Worm (Caenorhabditis elegans) whole organism, L1 larva: ENCODE results near the gene sdz-27.
A peak's percentile ranks its signal among the peaks of the same experiment; 100 is the strongest.

Source experiments
- Y116A8C.19 ChIP-seq: sonication (generic microtip); optimal IDR thresholded peaks from 2 replicates; lab custom pipeline; 2016; ENCODE audit warnings: missing compliant biosample characterization, missing genetic modification characterization, borderline replicate concordance
- alr-1 ChIP-seq: fragments of 200-800 bp; sonication (Bioruptor generic); optimal IDR thresholded peaks from 2 replicates; lab custom pipeline; 2018; ENCODE audit warnings: borderline replicate concordance, mild to moderate bottlenecking, missing genetic modification characterization, missing compliant biosample characterization
- aly-2 ChIP-seq: fragments of 150-350 bp; optimal IDR thresholded peaks from 2 replicates; lab custom pipeline; 2014; ENCODE audit warnings: missing biosample characterization, missing genetic modification characterization
- ama-1 ChIP-seq: fragments of 150-350 bp; optimal IDR thresholded peaks from 2 replicates; lab custom pipeline; 2014
- blmp-1 ChIP-seq: fragments of 150-350 bp; optimal IDR thresholded peaks from 2 replicates; lab custom pipeline; 2014; ENCODE audit warnings: missing biosample characterization, missing genetic modification characterization
- ceh-63 ChIP-seq: fragments of 200-800 bp; sonication (Bioruptor generic); optimal IDR thresholded peaks from 2 replicates; lab custom pipeline; 2018; ENCODE audit warnings: mild to moderate bottlenecking, missing genetic modification characterization, missing compliant biosample characterization
- ceh-88 ChIP-seq: fragments of 200-800 bp; sonication (Bioruptor generic); IDR thresholded peaks from 2 replicates; pipeline ENCODE4 v1.3.6; 2022; ENCODE audit warnings: missing genetic modification characterization, missing compliant biosample characterization
- ces-1 ChIP-seq: fragments of 150-350 bp; optimal IDR thresholded peaks from 2 replicates; lab custom pipeline; 2014; ENCODE audit warnings: missing biosample characterization, missing genetic modification reagents, missing genetic modification characterization
- dpl-1 ChIP-seq, 3 experiments: fragments of 150-350 bp in 2 of 3; sonication (generic microtip) in 1 of 3; optimal IDR thresholded peaks; 2 replicates each; lab custom pipeline; 2014 to 2017; ENCODE audit warnings: missing biosample characterization in 3 of 3, missing genetic modification characterization in 3 of 3, missing genetic modification reagents in 3 of 3
- dsc-1 ChIP-seq: sonication (generic microtip); optimal IDR thresholded peaks from 2 replicates; lab custom pipeline; 2016; ENCODE audit warnings: mild to moderate bottlenecking, missing genetic modification characterization, missing compliant biosample characterization
- efl-1 ChIP-seq, 4 experiments: fragments of 150-350 bp; optimal IDR thresholded peaks in 3 of 4; peaks in 1 of 4; 1 replicate in 1 of 4; 2 replicates in 3 of 4; lab custom pipeline; 2014; ENCODE audit warnings: missing biosample characterization in 2 of 4, missing genetic modification characterization in 2 of 4, missing genetic modification reagents in 2 of 4
- efl-3 ChIP-seq: fragments of 200-800 bp; sonication (Bioruptor generic); optimal IDR thresholded peaks from 2 replicates; lab custom pipeline; 2018; ENCODE audit warnings: mild to moderate bottlenecking, missing genetic modification characterization, missing compliant biosample characterization
- egl-27 ChIP-seq, 2 experiments: fragments of 150-350 bp in 1 of 2; sonication (generic microtip); optimal IDR thresholded peaks; 3 replicates each; lab custom pipeline; 2017 to 2018; ENCODE audit warnings: missing biosample characterization in 2 of 2, missing genetic modification characterization in 2 of 2, missing genetic modification reagents in 2 of 2
- elt-2 ChIP-seq: sonication (generic microtip); optimal IDR thresholded peaks from 2 replicates; lab custom pipeline; 2016; ENCODE audit warnings: missing genetic modification characterization, mild to moderate bottlenecking, inconsistent platforms, missing compliant biosample characterization, missing genetic modification reagents
- fkh-10 ChIP-seq: sonication (generic microtip); optimal IDR thresholded peaks from 2 replicates; lab custom pipeline; 2017; ENCODE audit warnings: missing biosample characterization, missing genetic modification reagents, missing genetic modification characterization
- fkh-4 ChIP-seq: sonication (generic microtip); optimal IDR thresholded peaks from 2 replicates; lab custom pipeline; 2016; ENCODE audit warnings: missing compliant biosample characterization, missing genetic modification characterization, borderline replicate concordance
- fkh-8 ChIP-seq: sonication (generic microtip); optimal IDR thresholded peaks from 2 replicates; lab custom pipeline; 2016; ENCODE audit warnings: mild to moderate bottlenecking, missing genetic modification characterization, missing compliant biosample characterization
- fos-1 ChIP-seq: fragments of 150-350 bp; optimal IDR thresholded peaks from 2 replicates; lab custom pipeline; 2014; ENCODE audit warnings: missing biosample characterization, missing genetic modification characterization
- grh-1 ChIP-seq: fragments of 200-800 bp; sonication (Bioruptor generic); IDR thresholded peaks from 2 replicates; pipeline ENCODE4 v1.3.6; 2022; ENCODE audit warnings: missing genetic modification reagents, missing genetic modification characterization, missing compliant biosample characterization
- hlh-4 ChIP-seq: sonication (generic microtip); optimal IDR thresholded peaks from 2 replicates; lab custom pipeline; 2016; ENCODE audit warnings: mild to moderate bottlenecking, missing genetic modification characterization, missing compliant biosample characterization
- hpl-2 ChIP-seq: fragments of 150-350 bp; optimal IDR thresholded peaks from 2 replicates; lab custom pipeline; 2014; ENCODE audit warnings: missing biosample characterization, missing genetic modification reagents, missing genetic modification characterization
- isw-1 ChIP-seq: fragments of 200-800 bp; sonication (Bioruptor generic); IDR thresholded peaks from 2 replicates; pipeline ENCODE4 v1.3.6; 2022; ENCODE audit warnings: missing genetic modification characterization, missing compliant biosample characterization
- lin-13 ChIP-seq: fragments of 150-350 bp; optimal IDR thresholded peaks from 2 replicates; lab custom pipeline; 2014; ENCODE audit warnings: missing biosample characterization, missing genetic modification reagents, missing genetic modification characterization
- lin-15B ChIP-seq: fragments of 150-350 bp; sonication (generic microtip); optimal IDR thresholded peaks from 3 replicates; lab custom pipeline; 2014; ENCODE audit warnings: missing biosample characterization, missing genetic modification characterization
- lir-3 ChIP-seq: sonication (generic microtip); optimal IDR thresholded peaks from 2 replicates; lab custom pipeline; 2016; ENCODE audit warnings: mild to moderate bottlenecking, missing genetic modification characterization, moderate library complexity, missing compliant biosample characterization; ENCODE audit not compliant: poor library complexity
- mab-9 ChIP-seq: fragments of 200-800 bp; sonication (Bioruptor generic); IDR thresholded peaks from 2 replicates; pipeline ENCODE4 v1.3.6; 2022; ENCODE audit warnings: missing genetic modification reagents, missing genetic modification characterization, missing compliant biosample characterization
- mdl-1 ChIP-seq, 2 experiments: fragments of 150-350 bp; optimal IDR thresholded peaks; 2 replicates each; lab custom pipeline; 2014 to 2017; ENCODE audit warnings: missing biosample characterization in 2 of 2, missing genetic modification characterization in 2 of 2, inconsistent platforms in 1 of 2
- nhr-11 ChIP-seq: fragments of 150-350 bp; optimal IDR thresholded peaks from 2 replicates; lab custom pipeline; 2014; ENCODE audit warnings: missing biosample characterization, missing genetic modification characterization
- nhr-19 ChIP-seq: fragments of 200-800 bp; sonication (Bioruptor generic); conservative IDR thresholded peaks from 2 replicates; pipeline ENCODE4 v1.3.6; 2022; ENCODE audit warnings: missing genetic modification characterization, missing compliant biosample characterization
- nhr-237 ChIP-seq: fragments of 150-350 bp; optimal IDR thresholded peaks from 2 replicates; lab custom pipeline; 2014; ENCODE audit warnings: missing biosample characterization, missing genetic modification characterization
- nhr-28 ChIP-seq: fragments of 150-350 bp; optimal IDR thresholded peaks from 2 replicates; lab custom pipeline; 2014; ENCODE audit warnings: missing biosample characterization, missing genetic modification characterization
- nhr-71 ChIP-seq: sonication (generic microtip); optimal IDR thresholded peaks from 2 replicates; lab custom pipeline; 2016; ENCODE audit warnings: mild to moderate bottlenecking, missing genetic modification characterization, moderate library complexity, missing compliant biosample characterization
- nhr-85 ChIP-seq: sonication (generic microtip); peaks from one replicate; lab custom pipeline; 2016; ENCODE audit warnings: missing genetic modification characterization, inconsistent platforms, missing compliant biosample characterization
- nhr-90 ChIP-seq: sonication (generic microtip); optimal IDR thresholded peaks from 2 replicates; lab custom pipeline; 2016; ENCODE audit warnings: mild to moderate bottlenecking, missing genetic modification characterization, missing compliant biosample characterization; ENCODE audit not compliant: poor library complexity
- pax-3 ChIP-seq: fragments of 200-800 bp; sonication (Bioruptor generic); optimal IDR thresholded peaks from 2 replicates; lab custom pipeline; 2018; ENCODE audit warnings: mild to moderate bottlenecking, missing genetic modification characterization, moderate library complexity, missing compliant biosample characterization
- rnt-1 ChIP-seq: sonication (generic microtip); optimal IDR thresholded peaks from 2 replicates; lab custom pipeline; 2016; ENCODE audit warnings: mild to moderate bottlenecking, missing genetic modification characterization, moderate library complexity, missing compliant biosample characterization
- skn-1 ChIP-seq: fragments of 150-350 bp; optimal IDR thresholded peaks from 2 replicates; lab custom pipeline; 2014; ENCODE audit warnings: missing biosample characterization, missing genetic modification characterization
- snpc-4 ChIP-seq: fragments of 150-350 bp; optimal IDR thresholded peaks from 2 replicates; lab custom pipeline; 2014; ENCODE audit warnings: missing biosample characterization, missing genetic modification characterization
- snu-23 ChIP-seq: sonication (generic microtip); optimal IDR thresholded peaks from 2 replicates; lab custom pipeline; 2016; ENCODE audit warnings: missing genetic modification characterization, missing compliant biosample characterization
- sup-37 ChIP-seq: fragments of 200-800 bp; sonication (Bioruptor generic); optimal IDR thresholded peaks from 2 replicates; lab custom pipeline; 2018; ENCODE audit warnings: mild to moderate bottlenecking, missing genetic modification characterization, missing compliant biosample characterization
- swsn-7 ChIP-seq: sonication (generic microtip); optimal IDR thresholded peaks from 2 replicates; lab custom pipeline; 2016; ENCODE audit warnings: missing genetic modification characterization, missing compliant biosample characterization
- tbx-2 ChIP-seq: sonication (generic microtip); optimal IDR thresholded peaks from 2 replicates; lab custom pipeline; 2016; ENCODE audit warnings: missing genetic modification characterization, missing compliant biosample characterization
- tlp-1 ChIP-seq: fragments of 150-350 bp; optimal IDR thresholded peaks from 2 replicates; lab custom pipeline; 2014; ENCODE audit warnings: missing biosample characterization, missing genetic modification characterization
- unc-130 ChIP-seq: fragments of 150-350 bp; optimal IDR thresholded peaks from 2 replicates; lab custom pipeline; 2017; ENCODE audit warnings: missing biosample characterization, missing genetic modification characterization, inconsistent platforms
- unc-86 ChIP-seq: sonication (generic microtip); optimal IDR thresholded peaks from 2 replicates; lab custom pipeline; 2016; ENCODE audit warnings: missing genetic modification characterization, missing compliant biosample characterization
- vab-15 ChIP-seq: sonication (generic microtip); optimal IDR thresholded peaks from 2 replicates; lab custom pipeline; 2017; ENCODE audit warnings: missing genotype, mild to moderate bottlenecking, missing genetic modification characterization, missing compliant biosample characterization
- ztf-11 ChIP-seq, 2 experiments: sonication (generic microtip); optimal IDR thresholded peaks; 2 replicates each; lab custom pipeline; 2016 to 2017; ENCODE audit warnings: missing genetic modification characterization in 2 of 2, missing biosample characterization in 1 of 2, missing compliant biosample characterization in 1 of 2
- ztf-4 ChIP-seq: fragments of 150-350 bp; optimal IDR thresholded peaks from 2 replicates; lab custom pipeline; 2014; ENCODE audit warnings: missing biosample characterization, missing genetic modification characterization

The sdz-27 gene

ce11 chrIV:11186729-11187128 is at the start of gene sdz-27:
sdz-27 (plus strand) TSS chrIV:11187029.
- TF ChIP-seq efl-1 (optimal IDR thresholded peaks at IDR 0.05; lab: Kevin White, UChicago) (no peak), efl-1 (GFP tag; optimal IDR thresholded peaks at IDR 0.05 in 1 of 2; lab: Kevin White, UChicago) (no peak), skn-1 (no peak), nhr-85 (tag; lab: Kevin White, UChicago) (no peak), mab-9 (no peak), lin-13 (GFP tag; lab: Kevin White, UChicago) (no peak), ceh-63 (GFP tag; lab: Kevin White, UChicago) (no peak), dpl-1 (GFP tag; optimal IDR thresholded peaks at IDR 0.05; lab: Kevin White, UChicago) (no peak), aly-2 (tag; lab: Kevin White, UChicago) (no peak), alr-1 (tag; lab: Kevin White, UChicago) (no peak), snpc-4 (tag; lab: Kevin White, UChicago) (no peak), fos-1 (no peak), Y116A8C.19 (tag; lab: Kevin White, UChicago) (no peak), lir-3 (tag; lab: Kevin White, UChicago) (no peak)

- TF ChIP-seq fkh-10: no peak
- TF ChIP-seq snu-23 (GFP tag; lab: Kevin White, UChicago): peak; percentile 55
- TF ChIP-seq ztf-4 (tag; lab: Kevin White, UChicago): no peak
- no peak for TF ChIP-seq fkh-8
- no peak for TF ChIP-seq mdl-1 (tag; optimal IDR thresholded peaks at IDR 0.05; lab: Kevin White, UChicago)
- TF ChIP-seq vab-15 (tag; lab: Kevin White, UChicago): no peak
- TF ChIP-seq hlh-4: no peak
- no peak for TF ChIP-seq elt-2 (tag; lab: Kevin White, UChicago)
- TF ChIP-seq egl-27 (tag; optimal IDR thresholded peaks at IDR 0.05; lab: Kevin White, UChicago): no peak
- no peak for TF ChIP-seq nhr-237 (tag; lab: Kevin White, UChicago)
- TF ChIP-seq ztf-11 (tag; optimal IDR thresholded peaks at IDR 0.05; lab: Kevin White, UChicago): no peak
- peak; percentile 26 for TF ChIP-seq isw-1 (GFP tag; lab: Robert Waterston, UW)
- TF ChIP-seq ama-1 (lab: Kevin White, UChicago): no peak
- TF ChIP-seq grh-1 (GFP tag; lab: Robert Waterston, UW): no peak
- peak; percentile 18 for TF ChIP-seq rnt-1 (tag; lab: Kevin White, UChicago)
- peak; percentile 37 for TF ChIP-seq dsc-1
- peak; percentile 49 for TF ChIP-seq tbx-2 (tag; lab: Kevin White, UChicago)
- TF ChIP-seq dpl-1 (GFP tag; optimal IDR thresholded peaks at IDR 0.05; lab: Kevin White, UChicago): peak; percentile 92 to 95 (median 93)
- TF ChIP-seq Y116A8C.19 (tag; lab: Kevin White, UChicago): no peak
- no peak for TF ChIP-seq sup-37 (GFP tag; lab: Kevin White, UChicago)
- peak; percentile 32 for TF ChIP-seq lin-15B (tag; lab: Kevin White, UChicago)
- TF ChIP-seq nhr-90 (tag; lab: Kevin White, UChicago): peak; percentile 32
- TF ChIP-seq fkh-4 (tag; lab: Kevin White, UChicago): no peak
- no peak for TF ChIP-seq nhr-28 (tag; lab: Kevin White, UChicago)
- TF ChIP-seq nhr-71 (tag; lab: Kevin White, UChicago): peak; percentile 64
- peak; percentile 27 for TF ChIP-seq blmp-1 (tag; lab: Kevin White, UChicago)
- peak; percentile 68 for TF ChIP-seq nhr-19 (GFP tag; lab: Robert Waterston, UW)
- TF ChIP-seq nhr-11 (tag; lab: Kevin White, UChicago): no peak
- no peak for TF ChIP-seq hpl-2
- peak; percentile 52 for TF ChIP-seq swsn-7 (tag; lab: Kevin White, UChicago)
- TF ChIP-seq ces-1 (GFP tag; lab: Kevin White, UChicago): no peak
- TF ChIP-seq ceh-63 (GFP tag; lab: Kevin White, UChicago): no peak
- no peak for TF ChIP-seq unc-86
- TF ChIP-seq efl-3: no peak
- TF ChIP-seq pax-3 (tag; lab: Kevin White, UChicago): no peak
- no peak for TF ChIP-seq fos-1
- TF ChIP-seq ceh-88 (GFP tag; lab: Robert Waterston, UW): no peak
- no peak for TF ChIP-seq tlp-1
- TF ChIP-seq unc-130 (tag; lab: Kevin White, UChicago): no peak
These were observed 44.3 kb upstream of the sdz-27 start, which contains the start of gene skih-2 for ce11 chrIV:11142314-11143227. skih-2 (minus strand) TSS chrIV:11142364.
